In the genomic region with DNA sequence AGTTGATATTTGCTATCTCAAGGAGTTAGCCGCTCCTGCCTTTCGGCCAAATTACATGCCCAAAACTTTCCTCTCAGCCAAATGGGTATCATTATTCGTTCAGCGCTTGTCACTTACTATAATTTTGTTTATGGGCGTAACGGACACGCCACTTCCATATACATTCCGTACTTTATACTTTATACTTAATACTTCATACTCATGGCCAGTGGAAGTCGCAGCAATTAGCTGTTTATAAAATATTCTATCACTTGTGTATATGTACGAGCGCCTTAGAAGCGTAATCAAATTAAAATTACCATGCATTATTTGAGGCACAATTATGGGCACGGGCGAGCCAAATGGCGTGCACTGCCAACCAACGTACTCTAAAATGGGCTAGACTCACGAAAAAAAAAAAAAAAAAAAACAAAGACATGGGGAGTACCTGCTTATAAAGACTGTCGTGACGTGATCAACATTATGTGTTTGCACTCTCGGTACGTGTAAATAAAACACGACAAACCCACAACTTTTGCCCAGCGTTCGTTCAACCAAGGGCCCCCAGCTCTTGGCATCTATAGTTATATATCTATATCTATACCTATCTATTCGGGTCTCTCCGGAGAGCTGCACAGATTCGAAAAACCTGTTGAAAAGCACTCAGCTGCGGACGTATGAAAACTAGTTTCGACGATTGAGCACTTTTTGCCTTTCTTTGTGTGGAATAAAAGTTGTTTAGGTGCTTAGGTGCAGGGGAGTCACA, we compare ENCODE assay signal across 1 fruit fly cellular context.
TF ChIP-seq lines count a peak whose summit lies in the region.

No protein-coding gene starts in this region.

TF ChIP-seq in whole organism, embryonic, 481 proteins besides CTCF, POLR2A, EP300 and RAD21 (continued from another document):
- no peak for TF ChIP-seq Nf-YA (GFP tag; IDR thresholded peaks at IDR 0.05; lab: Robert Waterston, UW)
- no peak for TF ChIP-seq CG30020 (tag; optimal IDR thresholded peaks at IDR 0.05; lab: Kevin White, UChicago)
- no peak for TF ChIP-seq Lhr (GFP tag; optimal IDR thresholded peaks at IDR 0.05; lab: Kevin White, UChicago)
- TF ChIP-seq CG4854 (GFP tag; optimal IDR thresholded peaks at IDR 0.05; lab: Kevin White, UChicago), result no peak
- TF ChIP-seq CG34224 (GFP tag; IDR thresholded peaks at IDR 0.05; lab: Robert Waterston, UW; ENCODE audit: partially characterized antibody), result peak; percentile 21; the same call in 1 of the 3 replicates
- TF ChIP-seq CrebB (tag; optimal IDR thresholded peaks at IDR 0.05; lab: Kevin White, UChicago), result peak; percentile 48
- TF ChIP-seq kah (GFP tag; optimal IDR thresholded peaks at IDR 0.05; lab: Kevin White, UChicago), result no peak
- no peak for TF ChIP-seq eve (GFP tag; optimal IDR thresholded peaks at IDR 0.05; lab: Kevin White, UChicago)
- no peak for TF ChIP-seq vfl (GFP tag; optimal IDR thresholded peaks at IDR 0.05; lab: Kevin White, UChicago)
- no peak for TF ChIP-seq tin (GFP tag; optimal IDR thresholded peaks at IDR 0.05; lab: Kevin White, UChicago)
- no peak for TF ChIP-seq disco-r (GFP tag; optimal IDR thresholded peaks at IDR 0.05; lab: Kevin White, UChicago)
- no peak for TF ChIP-seq CG4730 (GFP tag; IDR thresholded peaks at IDR 0.05; lab: Robert Waterston, UW)
- no peak for TF ChIP-seq Bgb (GFP tag; IDR thresholded peaks at IDR 0.05; lab: Robert Waterston, UW; ENCODE audit: partially characterized antibody)
- no peak for TF ChIP-seq dan (GFP tag; IDR thresholded peaks at IDR 0.05; lab: Robert Waterston, UW)
- TF ChIP-seq CG15011 (GFP tag; optimal IDR thresholded peaks at IDR 0.05; lab: Kevin White, UChicago), result no peak
- no peak for TF ChIP-seq E2f2 (GFP tag; IDR thresholded peaks at IDR 0.05; lab: Robert Waterston, UW)
- no peak for TF ChIP-seq shn (GFP tag; optimal IDR thresholded peaks at IDR 0.05; lab: Kevin White, UChicago)
- TF ChIP-seq kay (GFP tag; optimal IDR thresholded peaks at IDR 0.05; lab: Kevin White, UChicago), result no peak
- TF ChIP-seq insv (GFP tag; optimal IDR thresholded peaks at IDR 0.05; lab: Kevin White, UChicago), result no peak
- TF ChIP-seq CG6272 (GFP tag; IDR thresholded peaks at IDR 0.05; lab: Robert Waterston, UW), result no peak
- no peak for TF ChIP-seq Six4 (GFP tag; optimal IDR thresholded peaks at IDR 0.05; lab: Kevin White, UChicago)
- TF ChIP-seq CG15601 (tag; optimal IDR thresholded peaks at IDR 0.05; lab: Kevin White, UChicago), result peak; percentile 47
- TF ChIP-seq CG1832 (GFP tag; optimal IDR thresholded peaks at IDR 0.05; lab: Kevin White, UChicago), result no peak
- TF ChIP-seq ewg (GFP tag; optimal IDR thresholded peaks at IDR 0.05; lab: Kevin White, UChicago), result no peak
- no peak for TF ChIP-seq CG6683 (GFP tag; optimal IDR thresholded peaks at IDR 0.05; lab: Kevin White, UChicago)
- TF ChIP-seq pros (GFP tag; optimal IDR thresholded peaks at IDR 0.05; lab: Kevin White, UChicago), result no peak
- TF ChIP-seq Mrtf (GFP tag; IDR thresholded peaks at IDR 0.05; lab: Robert Waterston, UW), result no peak
- TF ChIP-seq Nf-YB (GFP tag; optimal IDR thresholded peaks at IDR 0.05; lab: Kevin White, UChicago), result no peak
- TF ChIP-seq CG17328 (GFP tag; IDR thresholded peaks at IDR 0.05; lab: Robert Waterston, UW), result no peak
- TF ChIP-seq trh (GFP tag; optimal IDR thresholded peaks at IDR 0.05; lab: Kevin White, UChicago), result no peak
- TF ChIP-seq sob (GFP tag; IDR thresholded peaks at IDR 0.05; lab: Robert Waterston, UW), result peak; percentile 57
- no peak for TF ChIP-seq CG3407 (GFP tag; optimal IDR thresholded peaks at IDR 0.05; lab: Kevin White, UChicago)
- TF ChIP-seq toy (GFP tag; IDR thresholded peaks at IDR 0.05; lab: Robert Waterston, UW), result no peak
- no peak for TF ChIP-seq nom (GFP tag; optimal IDR thresholded peaks at IDR 0.05; lab: Kevin White, UChicago)
- no peak for TF ChIP-seq br (optimal IDR thresholded peaks at IDR 0.05; lab: Kevin White, UChicago)
- TF ChIP-seq C15 (GFP tag; IDR thresholded peaks at IDR 0.05; lab: Robert Waterston, UW), result no peak
- peak; percentile 77 for TF ChIP-seq ci (GFP tag; IDR thresholded peaks at IDR 0.05; lab: Robert Waterston, UW)
- TF ChIP-seq bigmax (GFP tag; optimal IDR thresholded peaks at IDR 0.05; lab: Kevin White, UChicago), result no peak
- no peak for TF ChIP-seq Hsf (GFP tag; optimal IDR thresholded peaks at IDR 0.05; lab: Kevin White, UChicago)
- no peak for TF ChIP-seq CG10366 (GFP tag; IDR thresholded peaks at IDR 0.05; lab: Robert Waterston, UW)
- TF ChIP-seq CG10321 (GFP tag; IDR thresholded peaks at IDR 0.05; lab: Robert Waterston, UW), result no peak
- no peak for TF ChIP-seq CG2116 (GFP tag; optimal IDR thresholded peaks at IDR 0.05; lab: Kevin White, UChicago)
- no peak for TF ChIP-seq CG2875 (GFP tag; optimal IDR thresholded peaks at IDR 0.05; lab: Kevin White, UChicago)
- no peak for TF ChIP-seq Lpt (GFP tag; optimal IDR thresholded peaks at IDR 0.05; lab: Kevin White, UChicago)
- TF ChIP-seq CG17612 (GFP tag; IDR thresholded peaks at IDR 0.05; lab: Robert Waterston, UW), result no peak
- no peak for TF ChIP-seq zfh2 (GFP tag; optimal IDR thresholded peaks at IDR 0.05; lab: Kevin White, UChicago)
- no peak for TF ChIP-seq CG12104 (GFP tag; optimal IDR thresholded peaks at IDR 0.05; lab: Kevin White, UChicago)
- peak; percentile 30 for TF ChIP-seq CG31365 (tag; optimal IDR thresholded peaks at IDR 0.05; lab: Kevin White, UChicago)
- TF ChIP-seq kni (GFP tag; optimal IDR thresholded peaks at IDR 0.05; lab: Kevin White, UChicago), result peak; percentile 96
- TF ChIP-seq CG13624 (GFP tag; optimal IDR thresholded peaks at IDR 0.05; lab: Kevin White, UChicago), result no peak
- TF ChIP-seq lov (optimal IDR thresholded peaks at IDR 0.05; lab: Kevin White, UChicago), result no peak
- TF ChIP-seq lov (GFP tag; IDR thresholded peaks at IDR 0.05; lab: Robert Waterston, UW), result no peak
- no peak for TF ChIP-seq NC2α (GFP tag; optimal IDR thresholded peaks at IDR 0.05; lab: Kevin White, UChicago)
- TF ChIP-seq so (GFP tag; IDR thresholded peaks at IDR 0.05; lab: Robert Waterston, UW), result 0 out of 3 replicates have a peak, but pooled peaks have one; percentile 13
- no peak for TF ChIP-seq CG5953 (GFP tag; IDR thresholded peaks at IDR 0.05; lab: Robert Waterston, UW)
- no peak for TF ChIP-seq jing (GFP tag; optimal IDR thresholded peaks at IDR 0.05; lab: Kevin White, UChicago)
- no peak for TF ChIP-seq CG15073 (GFP tag; optimal IDR thresholded peaks at IDR 0.05; lab: Kevin White, UChicago)
- TF ChIP-seq Stat92E (GFP tag; optimal IDR thresholded peaks at IDR 0.05; lab: Kevin White, UChicago), result no peak
- no peak for TF ChIP-seq Sox100B (GFP tag; optimal IDR thresholded peaks at IDR 0.05; lab: Kevin White, UChicago)
- TF ChIP-seq Oli (tag; optimal IDR thresholded peaks at IDR 0.05; lab: Kevin White, UChicago), result no peak
- TF ChIP-seq CG18476 (GFP tag; optimal IDR thresholded peaks at IDR 0.05; lab: Kevin White, UChicago), result no peak
- no peak for TF ChIP-seq nerfin-2 (GFP tag; IDR thresholded peaks at IDR 0.05; lab: Robert Waterston, UW; ENCODE audit: partially characterized antibody)
- no peak for TF ChIP-seq CG4617 (GFP tag; optimal IDR thresholded peaks at IDR 0.05; lab: Kevin White, UChicago; ENCODE audit: borderline replicate concordance)
- no peak for TF ChIP-seq D19A (tag; optimal IDR thresholded peaks at IDR 0.05; lab: Kevin White, UChicago)
- no peak for TF ChIP-seq Scr (GFP tag; IDR thresholded peaks at IDR 0.05; lab: Robert Waterston, UW; ENCODE audit: partially characterized antibody)
- no peak for TF ChIP-seq CG1602 (GFP tag; optimal IDR thresholded peaks at IDR 0.05; lab: Kevin White, UChicago)
- no peak for TF ChIP-seq unc-4 (GFP tag; IDR thresholded peaks at IDR 0.05; lab: Robert Waterston, UW; ENCODE audit: partially characterized antibody)
- no peak for TF ChIP-seq CG11398 (GFP tag; optimal IDR thresholded peaks at IDR 0.05; lab: Kevin White, UChicago)
- peak; percentile 34 for TF ChIP-seq CG15696 (tag; optimal IDR thresholded peaks at IDR 0.05; lab: Kevin White, UChicago)
- TF ChIP-seq CG18011 (GFP tag; optimal IDR thresholded peaks at IDR 0.05; lab: Kevin White, UChicago), result no peak
- TF ChIP-seq bbx (GFP tag; IDR thresholded peaks at IDR 0.05; lab: Robert Waterston, UW; ENCODE audit: partially characterized antibody), result 0 out of 2 replicates have a peak, but pooled peaks have one; percentile 34
- TF ChIP-seq CG12391 (tag; optimal IDR thresholded peaks at IDR 0.05; lab: Kevin White, UChicago), result no peak
- no peak for TF ChIP-seq CG7928 (GFP tag; optimal IDR thresholded peaks at IDR 0.05; lab: Kevin White, UChicago)
- no peak for TF ChIP-seq CG14050 (GFP tag; IDR thresholded peaks at IDR 0.05; lab: Robert Waterston, UW)
- TF ChIP-seq CG9932 (GFP tag; IDR thresholded peaks at IDR 0.05; lab: Robert Waterston, UW), result no peak
- TF ChIP-seq gt (GFP tag; IDR thresholded peaks at IDR 0.05; lab: Robert Waterston, UW), result no peak
- TF ChIP-seq sens (GFP tag; lab: Kevin White, UChicago), result peak; percentile 71
- TF ChIP-seq H2.0 (GFP tag; IDR thresholded peaks at IDR 0.05; lab: Robert Waterston, UW), result no peak
- no peak for TF ChIP-seq danr (GFP tag; IDR thresholded peaks at IDR 0.05; lab: Robert Waterston, UW)
- TF ChIP-seq CG31441 (GFP tag; IDR thresholded peaks at IDR 0.05; lab: Robert Waterston, UW), result no peak
- no peak for TF ChIP-seq peb (GFP tag; IDR thresholded peaks at IDR 0.05; lab: Robert Waterston, UW)
- no peak for TF ChIP-seq dpn (GFP tag; optimal IDR thresholded peaks at IDR 0.05; lab: Kevin White, UChicago)
- TF ChIP-seq CG12236 (GFP tag; optimal IDR thresholded peaks at IDR 0.05; lab: Kevin White, UChicago), result no peak
- no peak for TF ChIP-seq CG17802 (tag; optimal IDR thresholded peaks at IDR 0.05; lab: Kevin White, UChicago)
